Worm (Caenorhabditis elegans): ENCODE data around the gene cki-2.

Gene cki-2

DNA sequence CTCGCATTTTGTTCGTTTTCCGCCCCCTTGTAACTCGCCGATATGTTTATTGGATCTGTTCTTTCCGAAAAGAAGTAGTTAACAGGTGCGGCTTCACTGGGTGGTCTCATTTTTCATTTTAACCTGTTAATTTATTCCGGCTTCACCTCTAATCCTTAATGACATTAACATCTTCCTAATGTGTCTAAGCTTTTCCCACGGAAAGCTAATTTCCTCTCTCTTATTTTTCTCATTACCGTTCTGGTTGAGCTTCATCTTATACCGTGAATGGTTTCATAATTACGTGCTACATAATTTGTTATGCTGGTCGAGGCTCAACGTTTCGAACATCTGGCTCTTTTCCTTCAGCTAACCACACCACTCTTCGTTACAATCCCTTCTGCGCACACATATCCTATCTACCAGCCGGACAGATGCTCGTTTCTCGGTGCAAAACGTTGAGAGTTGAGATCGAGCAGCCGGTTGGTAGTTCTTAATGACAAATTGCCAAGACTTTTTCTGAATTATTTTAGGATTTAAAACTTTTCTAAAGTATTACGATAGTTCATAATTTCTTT, 6.9 kb upstream of the cki-2 start:
- TF ChIP-seq F26F4.8 (GFP tag; conservative IDR thresholded peaks at IDR 0.05) = no peak
- TF ChIP-seq F37D6.2 (tag; optimal IDR thresholded peaks at IDR 0.05) = no peak
- no peak for TF ChIP-seq daf-12 (tag; optimal IDR thresholded peaks at IDR 0.05)
- TF ChIP-seq zfp-3 (GFP tag; conservative IDR thresholded peaks at IDR 0.05) = no peak
- TF ChIP-seq saeg-2 (GFP tag; IDR thresholded peaks at IDR 0.05) = no peak
- TF ChIP-seq T26A8.4 (GFP tag; IDR thresholded peaks at IDR 0.05) = no peak
- no peak for TF ChIP-seq zip-11 (GFP tag; IDR thresholded peaks at IDR 0.05)
- no peak for TF ChIP-seq nhr-237 (tag; optimal IDR thresholded peaks at IDR 0.05)
- TF ChIP-seq aly-2 (tag; optimal IDR thresholded peaks at IDR 0.05) = no peak
- no peak for TF ChIP-seq snpc-1.2 (GFP tag; IDR thresholded peaks at IDR 0.05)
- no peak for TF ChIP-seq zfp-2 (tag; optimal IDR thresholded peaks at IDR 0.05)
- no peak for TF ChIP-seq unc-39 (tag; optimal IDR thresholded peaks at IDR 0.05)

ce11 chrII:7810162-7810868, 6.0 kb upstream of the cki-2 start:
- TF ChIP-seq nhr-11 (tag; optimal IDR thresholded peaks at IDR 0.05) (no peak), aly-2 (tag; optimal IDR thresholded peaks at IDR 0.05) (no peak), nhr-237 (tag; optimal IDR thresholded peaks at IDR 0.05) (no peak), spr-1 (tag; optimal IDR thresholded peaks at IDR 0.05) (no peak), ztf-11 (tag; optimal IDR thresholded peaks at IDR 0.05) (no peak), fkh-10 (GFP tag; optimal IDR thresholded peaks at IDR 0.05) (no peak), ZK337.2 (GFP tag; IDR thresholded peaks at IDR 0.05) (no peak), lir-3 (tag; optimal IDR thresholded peaks at IDR 0.05) (no peak), ctbp-1 (GFP tag; IDR thresholded peaks at IDR 0.05) (no peak), daf-19 (GFP tag; conservative IDR thresholded peaks at IDR 0.05) (no peak), tag-97 (GFP tag; IDR thresholded peaks at IDR 0.05) (no peak), ztf-7 (tag; optimal IDR thresholded peaks at IDR 0.05) (no peak), nhr-42 (GFP tag; IDR thresholded peaks at IDR 0.05) (no peak), nhr-28 (tag; optimal IDR thresholded peaks at IDR 0.05) (peak; percentile 19), dmd-9 (GFP tag; IDR thresholded peaks at IDR 0.05) (no peak), pha-4 (GFP tag; IDR thresholded peaks at IDR 0.05) (no peak), pha-4 (tag; optimal IDR thresholded peaks at IDR 0.05) (peak; percentile 66), tra-1 (GFP tag; IDR thresholded peaks at IDR 0.05) (no peak), php-3 (GFP tag; IDR thresholded peaks at IDR 0.05) (no peak), F26F4.8 (GFP tag; conservative IDR thresholded peaks at IDR 0.05) (no peak), ces-1 (GFP tag; optimal IDR thresholded peaks at IDR 0.05) (no peak), hif-1 (tag; optimal IDR thresholded peaks at IDR 0.05) (no peak), hlh-11 (tag; optimal IDR thresholded peaks at IDR 0.05) (peak; percentile 7), sdz-12 (GFP tag; optimal IDR thresholded peaks at IDR 0.05) (no peak), dpl-1 (GFP tag; optimal IDR thresholded peaks at IDR 0.05) (no peak), lin-13 (GFP tag; optimal IDR thresholded peaks at IDR 0.05) (no peak), nhr-76 (tag; optimal IDR thresholded peaks at IDR 0.05) (no peak), pqm-1 (tag; optimal IDR thresholded peaks at IDR 0.05) (no peak), R02D3.7 (tag; optimal IDR thresholded peaks at IDR 0.05) (no peak), mdl-1 (tag; optimal IDR thresholded peaks at IDR 0.05) (no peak), lin-1 (GFP tag; IDR thresholded peaks at IDR 0.05) (no peak), T26A8.4 (GFP tag; IDR thresholded peaks at IDR 0.05) (no peak), Y48G9A.11 (GFP tag; IDR thresholded peaks at IDR 0.05) (no peak), vab-7 (GFP tag; IDR thresholded peaks at IDR 0.05) (no peak), Y5F2A.4 (GFP tag; optimal IDR thresholded peaks at IDR 0.05) (no peak), zfp-3 (GFP tag; conservative IDR thresholded peaks at IDR 0.05) (no peak), unc-62 (GFP tag; optimal IDR thresholded peaks at IDR 0.05 in 1 of 2) (peak in 1 of 2 experiments; percentile 37), unc-62 (tag; optimal IDR thresholded peaks at IDR 0.05) (no peak), daf-16 (GFP tag; optimal IDR thresholded peaks at IDR 0.05) (no peak), daf-16 (tag; optimal IDR thresholded peaks at IDR 0.05) (no peak), unc-130 (GFP tag; optimal IDR thresholded peaks at IDR 0.05) (no peak), dve-1 (tag; optimal IDR thresholded peaks at IDR 0.05; ENCODE audit: insufficient read depth) (peak; percentile 16), attf-4 (tag; optimal IDR thresholded peaks at IDR 0.05) (peak; percentile 11)
